Fruit fly (Drosophila melanogaster) whole organism, adult: ENCODE results near the gene LanB1.
A peak's percentile ranks its signal among the peaks of the same experiment; 100 is the strongest.

Experiments
- CG12768 ChIP-seq: fragments of 200-800 bp; sonication (Bioruptor generic); optimal IDR thresholded peaks from 2 replicates; lab custom pipeline; 2017; ENCODE audit warnings: missing biosample characterization, missing genetic modification characterization, mild to moderate bottlenecking, moderate library complexity, missing genetic modification reagents
- CG33017 ChIP-seq: fragments of 200-800 bp; sonication (Bioruptor generic); optimal IDR thresholded peaks from 2 replicates; lab custom pipeline; 2018; ENCODE audit warnings: missing biosample characterization, mild to moderate bottlenecking, missing genetic modification characterization, moderate library complexity
- Clk ChIP-seq: fragments of 200-800 bp; sonication (Bioruptor generic); optimal IDR thresholded peaks from 2 replicates; lab custom pipeline; 2017; ENCODE audit warnings: missing biosample characterization, missing genetic modification characterization
- Hr96 ChIP-seq: fragments of 200-800 bp; sonication (Bioruptor generic); optimal IDR thresholded peaks from 2 replicates; lab custom pipeline; 2016; ENCODE audit warnings: missing biosample characterization, missing genetic modification characterization
- Mnt ChIP-seq: fragments of 200-800 bp; sonication (Bioruptor generic); optimal IDR thresholded peaks from 2 replicates; lab custom pipeline; 2016; ENCODE audit warnings: missing biosample characterization, mild to moderate bottlenecking, missing genetic modification characterization
- cic ChIP-seq: fragments of 200-800 bp; sonication (Bioruptor generic); optimal IDR thresholded peaks from 2 replicates; lab custom pipeline; 2017; ENCODE audit warnings: missing biosample characterization, mild to moderate bottlenecking, missing genetic modification characterization, moderate library complexity
- kay ChIP-seq: fragments of 200-800 bp; sonication (Bioruptor generic); peaks from one replicate; lab custom pipeline; 2016; ENCODE audit warnings: missing biosample characterization, missing genetic modification characterization, borderline replicate concordance

DNA sequence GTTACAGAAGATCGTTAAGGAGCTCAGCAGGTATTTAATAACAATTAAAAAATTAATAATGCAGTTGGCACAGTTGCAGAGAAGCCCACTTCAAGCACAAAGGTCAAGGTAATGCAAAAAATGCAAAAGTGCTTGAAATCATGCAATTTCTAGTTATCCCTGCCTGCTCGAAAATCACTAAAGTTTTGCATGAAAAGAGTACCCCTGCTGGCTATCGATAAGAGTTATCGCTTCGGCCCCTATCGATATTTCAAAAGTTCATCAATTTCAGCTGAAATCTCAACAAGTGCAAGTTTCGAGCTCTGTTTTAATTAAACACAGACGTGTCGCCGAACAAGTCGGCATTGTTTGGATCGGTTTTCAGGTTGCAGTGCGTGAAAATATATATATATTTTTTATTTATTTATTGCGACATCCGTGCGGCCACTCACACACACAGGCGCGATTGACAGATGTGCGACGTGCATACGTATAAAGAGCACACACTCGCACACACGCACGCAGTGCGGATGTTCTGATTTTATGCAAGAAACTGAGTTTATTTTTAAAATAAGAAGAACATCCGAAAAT lies 10.1 kb downstream of the LanB1 start:
- TF ChIP-seq kay (GFP tag; lab: Kevin White, UChicago) (no peak), Mnt (GFP tag; lab: Kevin White, UChicago) (peak; percentile 39), Clk (GFP tag; lab: Kevin White, UChicago) (no peak), cic (peak; percentile 13), Hr96 (GFP tag; lab: Kevin White, UChicago) (peak; percentile 68), CG12768 (GFP tag; lab: Kevin White, UChicago) (peak; percentile 20), CG33017 (no peak)
